Fruit fly (Drosophila melanogaster) whole organism, embryonic: Measurements from ENCODE around the gene tra.

Experiments used
- Bdp1 ChIP-seq: fragments of 200-800 bp; sonication (Bioruptor generic); optimal IDR thresholded peaks from 3 replicates; lab custom pipeline; 2016; ENCODE audit warnings: missing biosample characterization, missing genetic modification characterization
- Bteb2 ChIP-seq: fragments of 200-800 bp; sonication (Bioruptor generic); optimal IDR thresholded peaks from 2 replicates; lab custom pipeline; 2016; ENCODE audit warnings: missing biosample characterization, missing genetic modification characterization
- CG10366 ChIP-seq: fragments of 200-800 bp; sonication (Bioruptor generic); IDR thresholded peaks from 2 replicates; pipeline ENCODE4 v1.3.6; 2022; ENCODE audit warnings: missing biosample characterization, missing genetic modification characterization
- CG10431 ChIP-seq: fragments of 200-800 bp; sonication (Bioruptor generic); optimal IDR thresholded peaks from 3 replicates; lab custom pipeline; 2018; ENCODE audit warnings: missing biosample characterization, mild to moderate bottlenecking, missing genetic modification characterization
- CG10979 ChIP-seq: fragments of 200-800 bp; sonication (Bioruptor generic); optimal IDR thresholded peaks from 2 replicates; lab custom pipeline; 2018; ENCODE audit warnings: missing biosample characterization, mild to moderate bottlenecking, missing genetic modification characterization, moderate library complexity
- CG11560 ChIP-seq: fragments of 200-800 bp; sonication (Bioruptor generic); IDR thresholded peaks from 3 replicates; pipeline ENCODE4 v1.3.6; 2022; ENCODE audit warnings: missing biosample characterization, missing genetic modification characterization
- CG11723 ChIP-seq: fragments of 200-800 bp; sonication (Bioruptor generic); optimal IDR thresholded peaks from 2 replicates; lab custom pipeline; 2017; ENCODE audit warnings: missing biosample characterization, mild to moderate bottlenecking, missing genetic modification characterization
- CG1233 ChIP-seq: fragments of 200-800 bp; sonication (Bioruptor generic); optimal IDR thresholded peaks from 4 replicates; lab custom pipeline; 2018; ENCODE audit warnings: missing biosample characterization, mild to moderate bottlenecking, missing genetic modification characterization
- CG14860 ChIP-seq: fragments of 200-800 bp; sonication (Bioruptor generic); IDR thresholded peaks from 3 replicates; pipeline ENCODE4 v1.3.6; 2022; ENCODE audit warnings: missing biosample characterization, missing genetic modification characterization; ENCODE audit not compliant: partially characterized antibody
- CG15073 ChIP-seq: fragments of 200-800 bp; sonication (Bioruptor generic); optimal IDR thresholded peaks from 2 replicates; lab custom pipeline; 2016; ENCODE audit warnings: missing biosample characterization, missing genetic modification characterization
- CG15479 ChIP-seq: fragments of 200-800 bp; sonication (Bioruptor generic); optimal IDR thresholded peaks from 3 replicates; lab custom pipeline; 2019; ENCODE audit warnings: missing biosample characterization, mild to moderate bottlenecking, missing genetic modification characterization, moderate library complexity
- CG15696 ChIP-seq: fragments of 200-800 bp; sonication (Bioruptor generic); optimal IDR thresholded peaks from 2 replicates; lab custom pipeline; 2019; ENCODE audit warnings: missing biosample characterization, mild to moderate bottlenecking, missing genetic modification characterization, moderate library complexity
- CG1603 ChIP-seq: fragments of 200-800 bp; sonication (Bioruptor generic); optimal IDR thresholded peaks from 2 replicates; lab custom pipeline; 2019; ENCODE audit warnings: missing biosample characterization, mild to moderate bottlenecking, missing genetic modification characterization, moderate library complexity
- CG1647 ChIP-seq: fragments of 200-800 bp; sonication (Bioruptor generic); optimal IDR thresholded peaks from 3 replicates; lab custom pipeline; 2016; ENCODE audit warnings: missing biosample characterization, missing genetic modification characterization
- CG17359 ChIP-seq: fragments of 200-800 bp; sonication (Bioruptor generic); optimal IDR thresholded peaks from 3 replicates; lab custom pipeline; 2018; ENCODE audit warnings: missing biosample characterization, mild to moderate bottlenecking, missing genetic modification characterization, moderate library complexity
- CG17361 ChIP-seq: fragments of 200-800 bp; sonication (Bioruptor generic); IDR thresholded peaks from 3 replicates; pipeline ENCODE4 v1.3.6; 2022; ENCODE audit warnings: missing biosample characterization, missing genetic modification characterization
- CG17829 ChIP-seq: fragments of 200-800 bp; optimal IDR thresholded peaks from 2 replicates; lab custom pipeline; 2019; ENCODE audit warnings: missing biosample characterization, mild to moderate bottlenecking, missing genetic modification characterization, moderate library complexity
- CG3065 ChIP-seq: fragments of 200-800 bp; sonication (Bioruptor generic); optimal IDR thresholded peaks from 2 replicates; lab custom pipeline; 2016; ENCODE audit warnings: missing biosample characterization, missing genetic modification characterization
- CG3407 ChIP-seq: fragments of 200-800 bp; sonication (Bioruptor generic); optimal IDR thresholded peaks from 2 replicates; lab custom pipeline; 2018; ENCODE audit warnings: missing biosample characterization, mild to moderate bottlenecking, missing genetic modification characterization
- CG4820 ChIP-seq: fragments of 200-800 bp; sonication (Bioruptor generic); optimal IDR thresholded peaks from 3 replicates; lab custom pipeline; 2016; ENCODE audit warnings: missing biosample characterization, missing genetic modification characterization
- CG7928 ChIP-seq: fragments of 200-800 bp; sonication (Bioruptor generic); optimal IDR thresholded peaks from 2 replicates; lab custom pipeline; 2017; ENCODE audit warnings: missing biosample characterization, mild to moderate bottlenecking, missing genetic modification characterization
- CG8281 ChIP-seq: fragments of 200-800 bp; sonication (Bioruptor generic); optimal IDR thresholded peaks from 2 replicates; lab custom pipeline; 2018; ENCODE audit warnings: missing biosample characterization, mild to moderate bottlenecking, missing genetic modification characterization, moderate library complexity
- CG9609 ChIP-seq: fragments of 200-800 bp; sonication (Bioruptor generic); optimal IDR thresholded peaks from 3 replicates; lab custom pipeline; 2016; ENCODE audit warnings: missing biosample characterization, missing genetic modification characterization
- CG9876 ChIP-seq: fragments of 200-800 bp; sonication (Bioruptor generic); optimal IDR thresholded peaks from 2 replicates; lab custom pipeline; 2016; ENCODE audit warnings: missing biosample characterization, missing genetic modification characterization
- CkIIα-i1 ChIP-seq: fragments of 200-800 bp; sonication (Bioruptor generic); IDR thresholded peaks from 2 replicates; pipeline ENCODE4 v1.3.6; 2022; ENCODE audit warnings: missing biosample characterization, missing genetic modification characterization
- Dek ChIP-seq: fragments of 200-800 bp; sonication (Bioruptor generic); optimal IDR thresholded peaks from 3 replicates; lab custom pipeline; 2019; ENCODE audit warnings: missing biosample characterization, mild to moderate bottlenecking, missing genetic modification characterization, moderate library complexity
- E2f2 ChIP-seq: fragments of 200-800 bp; sonication (Bioruptor generic); IDR thresholded peaks from 2 replicates; pipeline ENCODE4 v1.3.6; 2022; ENCODE audit warnings: missing biosample characterization, missing genetic modification characterization
- Gsc ChIP-seq: fragments of 200-800 bp; sonication (Bioruptor generic); IDR thresholded peaks from 2 replicates; pipeline ENCODE4 v1.3.6; 2022; ENCODE audit warnings: missing biosample characterization, missing genetic modification characterization
- Hmx ChIP-seq: fragments of 200-800 bp; sonication (Bioruptor generic); optimal IDR thresholded peaks from 2 replicates; lab custom pipeline; 2016; ENCODE audit warnings: missing biosample characterization, missing genetic modification characterization
- MBD-R2 ChIP-seq: fragments of 200-800 bp; sonication (Bioruptor generic); IDR thresholded peaks from 2 replicates; pipeline ENCODE4 v1.3.6; 2022; ENCODE audit warnings: missing biosample characterization, missing genetic modification characterization
- Meics ChIP-seq: fragments of 200-800 bp; sonication (Bioruptor generic); optimal IDR thresholded peaks from 2 replicates; lab custom pipeline; 2017; ENCODE audit warnings: missing biosample characterization, mild to moderate bottlenecking, missing genetic modification characterization
- NK7.1 ChIP-seq: fragments of 200-800 bp; sonication (Bioruptor generic); optimal IDR thresholded peaks from 3 replicates; lab custom pipeline; 2016; ENCODE audit warnings: missing biosample characterization, missing genetic modification characterization
- Optix ChIP-seq: fragments of 200-800 bp; sonication (Bioruptor generic); IDR thresholded peaks from 3 replicates; pipeline ENCODE4 v1.3.6; 2022; ENCODE audit warnings: missing biosample characterization, missing genetic modification characterization
- al ChIP-seq: fragments of 200-800 bp; sonication (Bioruptor generic); IDR thresholded peaks from 2 replicates; pipeline ENCODE4 v1.3.6; 2022; ENCODE audit warnings: missing biosample characterization, missing genetic modification characterization
- bigmax ChIP-seq: fragments of 200-800 bp; sonication (Bioruptor generic); optimal IDR thresholded peaks from 2 replicates; lab custom pipeline; 2018; ENCODE audit warnings: missing biosample characterization, mild to moderate bottlenecking, missing genetic modification characterization
- eyg ChIP-seq: fragments of 200-800 bp; sonication (Bioruptor generic); optimal IDR thresholded peaks from 3 replicates; lab custom pipeline; 2016; ENCODE audit warnings: missing biosample characterization, missing genetic modification characterization
- fru ChIP-seq: fragments of >200 bp; optimal IDR thresholded peaks from 2 replicates; lab custom pipeline; 2017
- mld ChIP-seq: fragments of 200-800 bp; sonication (Bioruptor generic); IDR thresholded peaks from 3 replicates; pipeline ENCODE4 v1.3.6; 2022; ENCODE audit warnings: missing biosample characterization, missing genetic modification characterization; ENCODE audit not compliant: partially characterized antibody
- nau ChIP-seq: fragments of 200-800 bp; sonication (Bioruptor generic); optimal IDR thresholded peaks from 3 replicates; lab custom pipeline; 2017; ENCODE audit warnings: missing biosample characterization, mild to moderate bottlenecking, missing genetic modification characterization, missing genetic modification reagents
- pnt ChIP-seq: fragments of 200-800 bp; sonication (Bioruptor generic); optimal IDR thresholded peaks from 3 replicates; lab custom pipeline; 2016; ENCODE audit warnings: missing biosample characterization, missing genetic modification characterization
- sc ChIP-seq, 3 experiments: fragments of >200 bp in 2 of 3; fragments of 200-800 bp in 1 of 3; sonication (Bioruptor generic) in 1 of 3; optimal IDR thresholded peaks; 2 replicates in 2 of 3; 3 replicates in 1 of 3; lab custom pipeline; 2017; ENCODE audit warnings: mild to moderate bottlenecking in 1 of 3, missing biosample characterization in 1 of 3, missing genetic modification characterization in 1 of 3, missing genetic modification reagents in 1 of 3
- schlank ChIP-seq: fragments of 200-800 bp; sonication (Bioruptor generic); optimal IDR thresholded peaks from 2 replicates; lab custom pipeline; 2018; ENCODE audit warnings: missing biosample characterization, mild to moderate bottlenecking, missing genetic modification characterization
- slou ChIP-seq: fragments of 200-800 bp; sonication (Bioruptor generic); optimal IDR thresholded peaks from 3 replicates; lab custom pipeline; 2016; ENCODE audit warnings: missing biosample characterization, missing genetic modification characterization
- so ChIP-seq: fragments of 200-800 bp; sonication (Bioruptor generic); IDR thresholded peaks from 3 replicates; pipeline ENCODE4 v1.3.6; 2022; ENCODE audit warnings: missing biosample characterization, missing genetic modification characterization
- sug ChIP-seq: fragments of 200-800 bp; optimal IDR thresholded peaks from 2 replicates; lab custom pipeline; 2019; ENCODE audit warnings: missing biosample characterization, mild to moderate bottlenecking, missing genetic modification characterization, moderate library complexity
- twi ChIP-seq: fragments of 200-800 bp; optimal IDR thresholded peaks from 2 replicates; lab custom pipeline; 2019; ENCODE audit warnings: missing biosample characterization, mild to moderate bottlenecking, missing genetic modification characterization, moderate library complexity
- unc-4 ChIP-seq: fragments of 200-800 bp; sonication (Bioruptor generic); IDR thresholded peaks from 2 replicates; pipeline ENCODE4 v1.3.6; 2022; ENCODE audit warnings: missing biosample characterization, missing genetic modification characterization; ENCODE audit not compliant: partially characterized antibody
- unpg ChIP-seq: fragments of 200-800 bp; sonication (Bioruptor generic); optimal IDR thresholded peaks from 3 replicates; lab custom pipeline; 2018; ENCODE audit warnings: missing biosample characterization, mild to moderate bottlenecking, missing genetic modification characterization, moderate library complexity
- wek ChIP-seq: fragments of 200-800 bp; sonication (Bioruptor generic); optimal IDR thresholded peaks from 3 replicates; lab custom pipeline; 2018; ENCODE audit warnings: missing biosample characterization, mild to moderate bottlenecking, missing genetic modification characterization, moderate library complexity
- z ChIP-seq: fragments of 200-800 bp; sonication (Bioruptor generic); IDR thresholded peaks from 3 replicates; pipeline ENCODE4 v1.3.6; 2022; ENCODE audit warnings: missing biosample characterization, missing genetic modification characterization

The tra gene

DNA sequence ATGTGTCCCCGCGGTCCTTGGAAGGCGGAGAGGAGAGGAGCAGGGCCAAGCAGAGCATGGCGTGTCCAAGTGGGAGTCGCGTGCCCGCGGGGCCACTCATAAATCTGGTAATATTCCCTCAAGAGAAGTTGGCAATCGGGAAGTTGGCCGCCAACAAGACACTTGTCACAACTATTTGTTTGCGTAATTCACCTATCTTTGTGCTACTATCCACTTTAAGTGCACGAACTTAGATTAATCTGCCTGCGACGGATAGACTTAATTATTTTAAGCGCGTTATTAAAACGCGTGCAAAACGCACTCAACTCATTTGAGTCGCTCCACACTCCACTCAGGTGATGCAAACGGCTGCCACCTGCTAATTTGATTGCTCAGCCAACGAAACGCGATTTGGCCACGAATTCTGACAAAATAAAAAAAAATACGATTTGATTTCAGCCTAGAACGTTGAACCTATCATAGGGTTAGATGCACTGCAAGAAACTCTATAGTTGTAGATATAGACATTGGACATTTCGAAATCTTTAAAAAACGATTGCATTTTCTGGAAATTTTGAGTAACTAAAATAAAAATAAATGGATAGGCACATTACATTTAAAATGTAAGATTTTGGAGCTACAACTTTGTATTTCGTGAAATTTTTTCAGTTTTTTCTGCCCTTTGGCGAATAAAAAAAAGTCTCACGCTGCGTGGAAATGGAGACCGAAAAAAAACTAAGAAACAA, 19.7 kb downstream of the tra start (continued):
- TF ChIP-seq CG3065 (no peak), CG9876 (no peak), CG1233 (GFP tag; lab: Kevin White, UChicago) (peak; percentile 29), CG15696 (tag; lab: Kevin White, UChicago) (no peak), pnt (peak; percentile 13), CG10979 (tag; lab: Kevin White, UChicago) (peak; percentile 38), CG1647 (GFP tag; lab: Kevin White, UChicago) (peak; percentile 49), CG17359 (tag; lab: Kevin White, UChicago) (peak; percentile 28), Bteb2 (peak; percentile 59), MBD-R2 (GFP tag; lab: Robert Waterston, UW) (no peak; the same call in 1 of the 2 replicates), CG17361 (GFP tag; lab: Robert Waterston, UW) (peak; percentile 51; the same call in 1 of the 3 replicates), CG7928 (no peak), wek (GFP tag; lab: Kevin White, UChicago) (no peak), CG15073 (GFP tag; lab: Kevin White, UChicago) (no peak), CG11560 (no peak), eyg (GFP tag; lab: Kevin White, UChicago) (no peak), Hmx (no peak), CG9609 (peak; percentile 21), CG4820 (GFP tag; lab: Kevin White, UChicago) (peak; percentile 11), Optix (GFP tag; lab: Robert Waterston, UW) (no peak), E2f2 (GFP tag; lab: Robert Waterston, UW) (peak; percentile 43), nau (GFP tag; lab: Kevin White, UChicago) (peak; percentile 22), CG11723 (GFP tag; lab: Kevin White, UChicago) (no peak), mld (GFP tag; lab: Robert Waterston, UW) (no peak), z (GFP tag; lab: Robert Waterston, UW) (peak; percentile 73), CkIIα-i1 (GFP tag; lab: Robert Waterston, UW) (no peak), slou (GFP tag; lab: Kevin White, UChicago) (no peak), CG10431 (GFP tag; lab: Kevin White, UChicago) (peak; percentile 5), CG15479 (GFP tag; lab: Kevin White, UChicago) (no peak), CG3407 (no peak), Bdp1 (GFP tag; lab: Kevin White, UChicago) (no peak), Gsc (GFP tag; lab: Robert Waterston, UW) (no peak), CG8281 (tag; lab: Kevin White, UChicago) (no peak), twi (tag; lab: Kevin White, UChicago) (no peak), sc (optimal IDR thresholded peaks at IDR 0.05; lab: Kevin White, UChicago) (no peak), sc (GFP tag; optimal IDR thresholded peaks at IDR 0.05; lab: Kevin White, UChicago) (no peak), Dek (tag; lab: Kevin White, UChicago) (peak; percentile 56), al (GFP tag; lab: Robert Waterston, UW) (peak; percentile 77), so (GFP tag; lab: Robert Waterston, UW) (peak; percentile 61; the same call in 1 of the 3 replicates), CG10366 (GFP tag; lab: Robert Waterston, UW) (0 out of 2 replicates have a peak, but pooled peaks have one; percentile 12), unpg (GFP tag; lab: Kevin White, UChicago) (peak; percentile 65), fru (lab: Kevin White, UChicago) (no peak), unc-4 (GFP tag; lab: Robert Waterston, UW) (no peak), CG14860 (GFP tag; lab: Robert Waterston, UW) (no peak), CG17829 (tag; lab: Kevin White, UChicago) (peak; percentile 27), Meics (GFP tag; lab: Kevin White, UChicago) (peak; percentile 72), NK7.1 (GFP tag; lab: Kevin White, UChicago) (no peak), CG1603 (no peak), sug (peak; percentile 37), bigmax (GFP tag; lab: Kevin White, UChicago) (no peak), schlank (tag; lab: Kevin White, UChicago) (no peak)
